Fruit fly (Drosophila melanogaster) whole organism, prepupa: ENCODE results near the gene CG14277.

Experiments
- Blimp-1 ChIP-seq: fragments of 200-800 bp; sonication (Bioruptor generic); optimal IDR thresholded peaks from 3 replicates; lab custom pipeline; 2017; ENCODE audit warnings: missing biosample characterization, missing genetic modification characterization, mild to moderate bottlenecking, moderate library complexity, missing genetic modification reagents
- CG10669 ChIP-seq: fragments of 200-800 bp; sonication (Bioruptor generic); optimal IDR thresholded peaks from 3 replicates; lab custom pipeline; 2018; ENCODE audit warnings: missing biosample characterization, mild to moderate bottlenecking, missing genetic modification characterization, moderate library complexity
- CG11762 ChIP-seq: fragments of 200-800 bp; sonication (Bioruptor generic); optimal IDR thresholded peaks from 3 replicates; lab custom pipeline; 2016; ENCODE audit warnings: missing biosample characterization, missing genetic modification characterization; ENCODE audit not compliant: insufficient read depth
- CG11902 ChIP-seq: fragments of 200-800 bp; sonication (Bioruptor generic); optimal IDR thresholded peaks from 3 replicates; lab custom pipeline; 2016; ENCODE audit warnings: missing biosample characterization, missing genetic modification characterization
- CG15336 ChIP-seq: fragments of 200-800 bp; sonication (Bioruptor generic); IDR thresholded peaks from 2 replicates; pipeline ENCODE4 v1.3.6; 2022; ENCODE audit warnings: missing biosample characterization, missing genetic modification characterization
- CG1621 ChIP-seq: fragments of 200-800 bp; sonication (Bioruptor generic); optimal IDR thresholded peaks from 3 replicates; lab custom pipeline; 2018; ENCODE audit warnings: missing biosample characterization, mild to moderate bottlenecking, missing genetic modification characterization
- CG16779 ChIP-seq: fragments of 200-800 bp; sonication (Bioruptor generic); optimal IDR thresholded peaks from 3 replicates; lab custom pipeline; 2017; ENCODE audit warnings: missing biosample characterization, mild to moderate bottlenecking, missing genetic modification characterization
- CG3032 ChIP-seq: fragments of 200-800 bp; optimal IDR thresholded peaks from 2 replicates; lab custom pipeline; 2019; ENCODE audit warnings: missing biosample characterization, mild to moderate bottlenecking, missing genetic modification characterization, moderate library complexity
- CG31627 ChIP-seq: fragments of 200-800 bp; sonication (Bioruptor generic); optimal IDR thresholded peaks from 3 replicates; lab custom pipeline; 2016; ENCODE audit warnings: missing biosample characterization, missing genetic modification characterization
- CG32006 ChIP-seq: fragments of 200-800 bp; sonication (Bioruptor generic); optimal IDR thresholded peaks from 3 replicates; lab custom pipeline; 2017; ENCODE audit warnings: missing biosample characterization, mild to moderate bottlenecking, missing genetic modification characterization
- CG34406 ChIP-seq: fragments of 200-800 bp; sonication (Bioruptor generic); optimal IDR thresholded peaks from 3 replicates; lab custom pipeline; 2016; ENCODE audit warnings: missing biosample characterization, missing genetic modification characterization
- CG3919 ChIP-seq: fragments of 200-800 bp; sonication (Bioruptor generic); optimal IDR thresholded peaks from 3 replicates; lab custom pipeline; 2016; ENCODE audit warnings: missing biosample characterization, missing genetic modification characterization
- CG4318 ChIP-seq: fragments of 200-800 bp; sonication (Bioruptor generic); optimal IDR thresholded peaks from 3 replicates; lab custom pipeline; 2017; ENCODE audit warnings: missing biosample characterization, mild to moderate bottlenecking, missing genetic modification characterization
- CG6163 ChIP-seq: fragments of 200-800 bp; sonication (Bioruptor generic); IDR thresholded peaks from 3 replicates; pipeline ENCODE4 v1.3.6; 2022; ENCODE audit warnings: missing biosample characterization, missing genetic modification characterization
- CG6276 ChIP-seq: fragments of 200-800 bp; sonication (Bioruptor generic); optimal IDR thresholded peaks from 2 replicates; lab custom pipeline; 2017; ENCODE audit warnings: missing biosample characterization, mild to moderate bottlenecking, missing genetic modification characterization
- CG6792 ChIP-seq: fragments of 200-800 bp; sonication (Bioruptor generic); optimal IDR thresholded peaks from 3 replicates; lab custom pipeline; 2016; ENCODE audit warnings: missing biosample characterization, missing genetic modification characterization
- CG6808 ChIP-seq: fragments of 200-800 bp; sonication (Bioruptor generic); optimal IDR thresholded peaks from 3 replicates; lab custom pipeline; 2017; ENCODE audit warnings: missing biosample characterization, missing genetic modification characterization, mild to moderate bottlenecking, moderate library complexity, missing genetic modification reagents
- CG6854 ChIP-seq: fragments of 200-800 bp; sonication (Bioruptor generic); optimal IDR thresholded peaks from 2 replicates; lab custom pipeline; 2017; ENCODE audit warnings: missing biosample characterization, mild to moderate bottlenecking, missing genetic modification characterization
- CG7368 ChIP-seq: fragments of 200-800 bp; sonication (Bioruptor generic); optimal IDR thresholded peaks from 3 replicates; lab custom pipeline; 2016; ENCODE audit warnings: missing biosample characterization, missing genetic modification characterization
- CG8319 ChIP-seq: fragments of 200-800 bp; sonication (Bioruptor generic); optimal IDR thresholded peaks from 3 replicates; lab custom pipeline; 2016; ENCODE audit warnings: missing biosample characterization, missing genetic modification characterization
- CG8632 ChIP-seq: fragments of 200-800 bp; sonication (Bioruptor generic); optimal IDR thresholded peaks from 3 replicates; lab custom pipeline; 2016; ENCODE audit warnings: missing biosample characterization, missing genetic modification characterization
- CG9139 ChIP-seq: fragments of 200-800 bp; sonication (Bioruptor generic); optimal IDR thresholded peaks from 3 replicates; lab custom pipeline; 2017; ENCODE audit warnings: missing biosample characterization, mild to moderate bottlenecking, missing genetic modification characterization
- Eip75B ChIP-seq: fragments of 200-800 bp; sonication (Bioruptor generic); optimal IDR thresholded peaks from 3 replicates; lab custom pipeline; 2016; ENCODE audit warnings: missing biosample characterization, missing genetic modification characterization
- Eip78C ChIP-seq: fragments of 200-800 bp; sonication (Bioruptor generic); peaks from one replicate; lab custom pipeline; 2016; ENCODE audit warnings: missing biosample characterization, missing genetic modification characterization
- Eip93F ChIP-seq: fragments of 200-800 bp; sonication (Bioruptor generic); optimal IDR thresholded peaks from 2 replicates; lab custom pipeline; 2016; ENCODE audit warnings: missing biosample characterization, mild to moderate bottlenecking, missing genetic modification characterization
- Ets21C ChIP-seq: fragments of 200-800 bp; sonication (Bioruptor generic); optimal IDR thresholded peaks from 3 replicates; lab custom pipeline; 2016; ENCODE audit warnings: missing biosample characterization, missing genetic modification characterization
- Ets96B ChIP-seq: fragments of 200-800 bp; optimal IDR thresholded peaks from 2 replicates; lab custom pipeline; 2019; ENCODE audit warnings: missing biosample characterization, mild to moderate bottlenecking, missing genetic modification characterization, moderate library complexity
- Gug ChIP-seq: fragments of 200-800 bp; sonication (Bioruptor generic); IDR thresholded peaks from 2 replicates; pipeline ENCODE4 v1.3.6; 2022; ENCODE audit warnings: missing biosample characterization, missing genetic modification characterization
- Hr38 ChIP-seq: sonication (Bioruptor generic); optimal IDR thresholded peaks from 2 replicates; lab custom pipeline; 2016; ENCODE audit warnings: missing biosample characterization, missing genetic modification characterization
- Hr4 ChIP-seq: fragments of 200-800 bp; sonication (Bioruptor generic); optimal IDR thresholded peaks from 3 replicates; lab custom pipeline; 2016; ENCODE audit warnings: missing biosample characterization, missing genetic modification characterization
- Lpt ChIP-seq: fragments of 200-800 bp; sonication (Bioruptor generic); optimal IDR thresholded peaks from 3 replicates; lab custom pipeline; 2016; ENCODE audit warnings: missing biosample characterization, missing genetic modification characterization
- Met ChIP-seq: fragments of 200-800 bp; sonication (Bioruptor generic); optimal IDR thresholded peaks from 3 replicates; lab custom pipeline; 2016; ENCODE audit warnings: missing biosample characterization, missing genetic modification characterization
- OdsH ChIP-seq: fragments of 200-800 bp; sonication (Bioruptor generic); optimal IDR thresholded peaks from 3 replicates; lab custom pipeline; 2016; ENCODE audit warnings: missing biosample characterization, missing genetic modification characterization
- Sox102F ChIP-seq: fragments of 200-800 bp; sonication (Bioruptor generic); optimal IDR thresholded peaks from 2 replicates; lab custom pipeline; 2016; ENCODE audit warnings: missing biosample characterization, mild to moderate bottlenecking, missing genetic modification characterization
- Sox14 ChIP-seq: fragments of 200-800 bp; sonication (Bioruptor generic); optimal IDR thresholded peaks from 3 replicates; lab custom pipeline; 2016; ENCODE audit warnings: missing biosample characterization, missing genetic modification characterization
- Sox15 ChIP-seq: fragments of 200-800 bp; sonication (Bioruptor generic); optimal IDR thresholded peaks from 3 replicates; lab custom pipeline; 2016; ENCODE audit warnings: missing biosample characterization, missing genetic modification characterization
- achi ChIP-seq: fragments of 200-800 bp; sonication (Bioruptor generic); optimal IDR thresholded peaks from 3 replicates; lab custom pipeline; 2016; ENCODE audit warnings: missing biosample characterization, missing genetic modification characterization
- cyc ChIP-seq: fragments of 200-800 bp; sonication (Bioruptor generic); optimal IDR thresholded peaks from 3 replicates; lab custom pipeline; 2016; ENCODE audit warnings: missing biosample characterization, missing genetic modification characterization
- dac ChIP-seq: fragments of 200-800 bp; sonication (Bioruptor generic); optimal IDR thresholded peaks from 2 replicates; lab custom pipeline; 2017; ENCODE audit warnings: missing biosample characterization, mild to moderate bottlenecking, missing genetic modification characterization
- dsx ChIP-seq: fragments of 200-800 bp; optimal IDR thresholded peaks from 3 replicates; lab custom pipeline; 2019; ENCODE audit warnings: missing biosample characterization, mild to moderate bottlenecking, missing genetic modification characterization, moderate library complexity; ENCODE audit not compliant: poor library complexity, severe bottlenecking
- eg ChIP-seq: fragments of 200-800 bp; sonication (Bioruptor generic); IDR thresholded peaks from 3 replicates; pipeline ENCODE4 v1.3.6; 2022; ENCODE audit warnings: missing biosample characterization, missing genetic modification characterization
- esn ChIP-seq: fragments of 200-800 bp; sonication (Bioruptor generic); optimal IDR thresholded peaks from 2 replicates; lab custom pipeline; 2016; ENCODE audit warnings: missing biosample characterization, mild to moderate bottlenecking, missing genetic modification characterization, moderate library complexity
- fd59A ChIP-seq: fragments of 200-800 bp; sonication (Bioruptor generic); optimal IDR thresholded peaks from 2 replicates; lab custom pipeline; 2017; ENCODE audit warnings: missing biosample characterization, mild to moderate bottlenecking, missing genetic modification characterization, missing genetic modification reagents
- fd85E ChIP-seq: fragments of 200-800 bp; sonication (Bioruptor generic); optimal IDR thresholded peaks from 3 replicates; lab custom pipeline; 2016; ENCODE audit warnings: missing biosample characterization, missing genetic modification characterization
- lz ChIP-seq: fragments of 200-800 bp; sonication (Bioruptor generic); optimal IDR thresholded peaks from 3 replicates; lab custom pipeline; 2016; ENCODE audit warnings: missing biosample characterization, missing genetic modification characterization
- net ChIP-seq: fragments of 200-800 bp; sonication (Bioruptor generic); optimal IDR thresholded peaks from 3 replicates; lab custom pipeline; 2016; ENCODE audit warnings: missing biosample characterization, missing genetic modification characterization
- pdm3 ChIP-seq: fragments of 200-800 bp; sonication (Bioruptor generic); optimal IDR thresholded peaks from 3 replicates; lab custom pipeline; 2016; ENCODE audit warnings: missing biosample characterization, missing genetic modification characterization
- salr ChIP-seq, 2 experiments: fragments of 200-800 bp; sonication (Bioruptor generic); optimal IDR thresholded peaks; 3 replicates each; lab custom pipeline; 2016 to 2018; ENCODE audit warnings: missing biosample characterization in 2 of 2, missing genetic modification characterization in 2 of 2, mild to moderate bottlenecking in 1 of 2
- ss ChIP-seq, 2 experiments: fragments of 200-800 bp; sonication (Bioruptor generic); optimal IDR thresholded peaks; 2 replicates in 1 of 2; 3 replicates in 1 of 2; lab custom pipeline; 2017 to 2018; ENCODE audit warnings: mild to moderate bottlenecking in 2 of 2, missing biosample characterization in 2 of 2, missing genetic modification characterization in 2 of 2, moderate library complexity in 1 of 2
- svp ChIP-seq: fragments of 200-800 bp; sonication (Bioruptor generic); peaks from one replicate; lab custom pipeline; 2016; ENCODE audit warnings: missing biosample characterization, missing genetic modification characterization
- topi ChIP-seq: fragments of 200-800 bp; sonication (Bioruptor generic); optimal IDR thresholded peaks from 3 replicates; lab custom pipeline; 2016; ENCODE audit warnings: missing biosample characterization, missing genetic modification characterization
- vri ChIP-seq: fragments of 200-800 bp; sonication (Bioruptor generic); optimal IDR thresholded peaks from 3 replicates; lab custom pipeline; 2016; ENCODE audit warnings: missing biosample characterization, mild to moderate bottlenecking, missing genetic modification characterization

CG14277 gene

DNA sequence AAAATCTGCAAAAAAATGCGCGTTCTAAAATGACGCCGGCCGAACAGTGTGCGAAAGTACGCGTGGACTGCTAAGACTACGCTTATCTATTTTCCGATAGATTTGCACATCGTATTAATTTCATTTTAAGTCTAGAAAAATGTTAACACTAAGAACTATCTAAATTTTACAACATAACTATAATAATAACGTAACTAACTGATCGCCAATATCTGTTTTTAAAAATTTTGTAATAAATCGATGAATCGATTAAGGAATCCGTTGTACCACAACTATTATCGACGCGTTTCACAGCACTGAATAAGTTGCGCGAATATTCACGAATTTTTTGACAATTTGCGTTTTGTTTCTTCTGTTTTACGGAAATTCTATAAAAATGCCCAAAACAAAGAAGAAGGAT is 31.2 kb upstream of the CG14277 start, which contains the start of gene Ssb-c31a:
Ssb-c31a (plus strand) TSS at position 278 of the 400 bp plus-strand sequence.
- TF ChIP-seq CG8632 (GFP tag; lab: Kevin White, UChicago) (no peak), CG10669 (GFP tag; lab: Kevin White, UChicago) (peak; percentile 26), Blimp-1 (GFP tag; lab: Kevin White, UChicago) (no peak), fd59A (GFP tag; lab: Kevin White, UChicago) (no peak), CG6276 (no peak), CG6163 (GFP tag; lab: Robert Waterston, UW) (0 out of 3 replicates have a peak, but pooled peaks have one; percentile 22), Sox102F (peak; percentile 66), CG4318 (no peak), CG11902 (no peak), CG3032 (tag; lab: Kevin White, UChicago) (peak; percentile 44), achi (peak; percentile 63), CG7368 (no peak), fd85E (GFP tag; lab: Kevin White, UChicago) (no peak), Ets96B (tag; lab: Kevin White, UChicago) (peak; percentile 40), CG8319 (peak; percentile 16), esn (GFP tag; lab: Kevin White, UChicago) (peak; percentile 72), svp (GFP tag; lab: Kevin White, UChicago) (peak; percentile 66), Sox14 (GFP tag; lab: Kevin White, UChicago) (peak; percentile 65), Hr4 (GFP tag; lab: Kevin White, UChicago) (peak; percentile 50), dac (GFP tag; lab: Kevin White, UChicago) (no peak), CG9139 (GFP tag; lab: Kevin White, UChicago) (peak; percentile 5), CG6808 (GFP tag; lab: Kevin White, UChicago) (peak; percentile 50), net (GFP tag; lab: Kevin White, UChicago) (no peak), CG6854 (no peak), salr (GFP tag; optimal IDR thresholded peaks at IDR 0.05; lab: Kevin White, UChicago) (peak in 1 of 2 experiments; percentile 7), CG11762 (GFP tag; lab: Kevin White, UChicago) (peak; percentile 7), lz (GFP tag; lab: Kevin White, UChicago) (peak; percentile 53), CG15336 (no peak), Eip78C (GFP tag; lab: Kevin White, UChicago) (peak; percentile 87), Sox15 (GFP tag; lab: Kevin White, UChicago) (no peak), CG34406 (GFP tag; lab: Kevin White, UChicago) (peak; percentile 4), Lpt (GFP tag; lab: Kevin White, UChicago) (no peak), topi (GFP tag; lab: Kevin White, UChicago) (peak; percentile 64), cyc (GFP tag; lab: Kevin White, UChicago) (peak; percentile 62), Ets21C (GFP tag; lab: Kevin White, UChicago) (peak; percentile 28), vri (peak; percentile 46), ss (GFP tag; optimal IDR thresholded peaks at IDR 0.05; lab: Kevin White, UChicago) (peak; percentile 34 to 65), Gug (no peak; the same call in 1 of the 2 replicates), Hr38 (GFP tag; lab: Kevin White, UChicago) (no peak), CG1621 (no peak), CG31627 (GFP tag; lab: Kevin White, UChicago) (peak; percentile 60), Met (peak; percentile 69), CG16779 (tag; lab: Kevin White, UChicago) (no peak), CG3919 (peak; percentile 64), pdm3 (peak; percentile 61), CG32006 (peak; percentile 5), eg (GFP tag; lab: Robert Waterston, UW) (no peak), Eip75B (GFP tag; lab: Kevin White, UChicago) (peak; percentile 70), dsx (GFP tag; lab: Kevin White, UChicago) (peak; percentile 9), OdsH (GFP tag; lab: Kevin White, UChicago) (peak; percentile 62), CG6792 (GFP tag; lab: Kevin White, UChicago) (peak; percentile 38), Eip93F (GFP tag; lab: Kevin White, UChicago) (no peak)
